Worm (Caenorhabditis elegans) whole organism, young adult: ENCODE results near the gene hot-9.

ENCODE experiments used
- B0261.1 ChIP-seq: sonication (generic microtip); optimal IDR thresholded peaks from 2 replicates; lab custom pipeline; 2016; ENCODE audit warnings: mild to moderate bottlenecking, missing genetic modification characterization, moderate library complexity, missing compliant biosample characterization
- B0336.3 ChIP-seq: fragments of 200-800 bp; sonication (Bioruptor generic); IDR thresholded peaks from 2 replicates; pipeline ENCODE4 v1.3.6; 2022; ENCODE audit warnings: missing genetic modification characterization, missing compliant biosample characterization
- C17E4.6 ChIP-seq: fragments of 200-800 bp; sonication (Bioruptor generic); IDR thresholded peaks from 2 replicates; pipeline ENCODE4 v1.3.6; 2022; ENCODE audit warnings: missing genetic modification reagents, missing genetic modification characterization, missing compliant biosample characterization
- F22D6.2 ChIP-seq: sonication (generic microtip); optimal IDR thresholded peaks from 2 replicates; lab custom pipeline; 2016; ENCODE audit warnings: mild to moderate bottlenecking, missing genetic modification characterization, missing compliant biosample characterization
- F23B12.7 ChIP-seq: sonication (generic microtip); optimal IDR thresholded peaks from 2 replicates; lab custom pipeline; 2017; ENCODE audit warnings: missing genetic modification characterization, mild to moderate bottlenecking, missing compliant biosample characterization, antibody characterized with exemption, moderate library complexity; ENCODE audit not compliant: insufficient read depth
- F33H1.4 ChIP-seq: fragments of 200-800 bp; sonication (Bioruptor generic); IDR thresholded peaks from 2 replicates; pipeline ENCODE4 v1.3.6; 2022; ENCODE audit warnings: missing genetic modification reagents, missing genetic modification characterization, missing compliant biosample characterization
- F52B5.7 ChIP-seq: sonication (generic microtip); optimal IDR thresholded peaks from 2 replicates; lab custom pipeline; 2016; ENCODE audit warnings: mild to moderate bottlenecking, missing genetic modification characterization, missing compliant biosample characterization
- F55B11.4 ChIP-seq: sonication (generic microtip); optimal IDR thresholded peaks from 2 replicates; lab custom pipeline; 2016; ENCODE audit warnings: missing compliant biosample characterization, missing genetic modification characterization, borderline replicate concordance; ENCODE audit not compliant: insufficient read depth
- F57A8.1 ChIP-seq: fragments of 200-800 bp; sonication (Bioruptor generic); optimal IDR thresholded peaks from 2 replicates; lab custom pipeline; 2018; ENCODE audit warnings: mild to moderate bottlenecking, missing genetic modification characterization, moderate library complexity, missing compliant biosample characterization
- T07F8.4 ChIP-seq: sonication (generic microtip); optimal IDR thresholded peaks from 2 replicates; lab custom pipeline; 2016; ENCODE audit warnings: mild to moderate bottlenecking, missing genetic modification characterization, moderate library complexity, missing compliant biosample characterization
- T26A5.8 ChIP-seq: sonication (generic microtip); optimal IDR thresholded peaks from 2 replicates; lab custom pipeline; 2016; ENCODE audit warnings: missing genetic modification characterization, missing compliant biosample characterization
- Y53G8AR.9 ChIP-seq: fragments of 200-800 bp; sonication (Bioruptor generic); conservative IDR thresholded peaks from 2 replicates; pipeline ENCODE4 v1.3.6; 2022; ENCODE audit warnings: missing genetic modification reagents, missing genetic modification characterization, missing compliant biosample characterization
- Y56A3A.18 ChIP-seq: fragments of 200-800 bp; sonication (Bioruptor generic); IDR thresholded peaks from 2 replicates; pipeline ENCODE4 v1.3.6; 2022; ENCODE audit warnings: missing genetic modification reagents, missing genetic modification characterization, missing compliant biosample characterization
- akir-1 ChIP-seq: fragments of 200-800 bp; sonication (Bioruptor generic); optimal IDR thresholded peaks from 2 replicates; lab custom pipeline; 2018; ENCODE audit warnings: mild to moderate bottlenecking, missing genetic modification characterization, moderate library complexity, missing compliant biosample characterization
- aptf-3 ChIP-seq: fragments of 200-800 bp; sonication (Bioruptor generic); IDR thresholded peaks from 2 replicates; pipeline ENCODE4 v1.3.6; 2022; ENCODE audit warnings: missing genetic modification characterization, missing compliant biosample characterization
- cebp-2 ChIP-seq: fragments of 200-800 bp; sonication (Bioruptor generic); IDR thresholded peaks from 2 replicates; pipeline ENCODE4 v1.3.6; 2022; ENCODE audit warnings: missing genetic modification characterization, missing compliant biosample characterization
- ceh-27 ChIP-seq: fragments of 200-800 bp; sonication (Bioruptor generic); optimal IDR thresholded peaks from 2 replicates; lab custom pipeline; 2018; ENCODE audit warnings: mild to moderate bottlenecking, missing genetic modification characterization, moderate library complexity, missing compliant biosample characterization
- ceh-91 ChIP-seq: fragments of 200-800 bp; sonication (Bioruptor generic); IDR thresholded peaks from 2 replicates; pipeline ENCODE4 v1.3.6; 2022; ENCODE audit warnings: missing genetic modification reagents, missing genetic modification characterization, missing compliant biosample characterization
- chd-7 ChIP-seq: sonication (generic microtip); optimal IDR thresholded peaks from 2 replicates; lab custom pipeline; 2016; ENCODE audit warnings: mild to moderate bottlenecking, missing genetic modification characterization, moderate library complexity, missing compliant biosample characterization
- die-1 ChIP-seq: sonication (generic microtip); optimal IDR thresholded peaks from 2 replicates; lab custom pipeline; 2016; ENCODE audit warnings: missing genotype, mild to moderate bottlenecking, missing genetic modification characterization, missing compliant biosample characterization
- dox-1 ChIP-seq: fragments of 200-800 bp; sonication (Bioruptor generic); IDR thresholded peaks from 2 replicates; pipeline ENCODE4 v1.3.6; 2022; ENCODE audit warnings: missing genetic modification reagents, missing genetic modification characterization, missing compliant biosample characterization
- dpl-1 ChIP-seq: fragments of 150-350 bp; optimal IDR thresholded peaks from 2 replicates; lab custom pipeline; 2014; ENCODE audit warnings: missing biosample characterization, missing genetic modification reagents, missing genetic modification characterization
- egl-18 ChIP-seq: fragments of 200-800 bp; sonication (Bioruptor generic); IDR thresholded peaks from 2 replicates; pipeline ENCODE4 v1.3.6; 2022; ENCODE audit warnings: missing genetic modification reagents, missing genetic modification characterization, missing compliant biosample characterization
- gei-17 ChIP-seq: fragments of 200-800 bp; sonication (Bioruptor generic); optimal IDR thresholded peaks from 2 replicates; lab custom pipeline; 2018; ENCODE audit warnings: mild to moderate bottlenecking, missing genetic modification characterization, missing compliant biosample characterization
- hlh-26 ChIP-seq: fragments of 200-800 bp; sonication (Bioruptor generic); conservative IDR thresholded peaks from 2 replicates; pipeline ENCODE4 v1.3.6; 2022; ENCODE audit warnings: missing genetic modification reagents, missing genetic modification characterization, missing compliant biosample characterization
- hrde-1 ChIP-seq: sonication (generic microtip); optimal IDR thresholded peaks from 2 replicates; lab custom pipeline; 2016; ENCODE audit warnings: missing genetic modification characterization, mild to moderate bottlenecking, missing compliant biosample characterization, moderate library complexity, missing genotype, missing genetic modification reagents, borderline replicate concordance
- lin-35 ChIP-seq, 3 experiments: fragments of 150-350 bp in 2 of 3; sonication (generic microtip) in 1 of 3; optimal IDR thresholded peaks; 2 replicates each; lab custom pipeline; 2014 to 2018; ENCODE audit warnings: missing biosample characterization in 3 of 3, missing genetic modification characterization in 3 of 3, missing genetic modification reagents in 3 of 3
- mel-28 ChIP-seq: sonication (generic microtip); optimal IDR thresholded peaks from 2 replicates; lab custom pipeline; 2016; ENCODE audit warnings: borderline replicate concordance, mild to moderate bottlenecking, missing genetic modification characterization, missing compliant biosample characterization
- mes-4 ChIP-seq: sonication (generic microtip); optimal IDR thresholded peaks from 2 replicates; lab custom pipeline; 2016; ENCODE audit warnings: missing genotype, missing genetic modification characterization, missing compliant biosample characterization
- nhr-27 ChIP-seq: fragments of 200-800 bp; sonication (Bioruptor generic); optimal IDR thresholded peaks from 2 replicates; lab custom pipeline; 2018; ENCODE audit warnings: mild to moderate bottlenecking, missing genetic modification characterization, moderate library complexity, missing compliant biosample characterization
- pbrm-1 ChIP-seq: fragments of 200-800 bp; sonication (Bioruptor generic); IDR thresholded peaks from 2 replicates; pipeline ENCODE4 v1.3.6; 2022; ENCODE audit warnings: missing genetic modification reagents, missing genetic modification characterization, missing compliant biosample characterization
- sea-2 ChIP-seq: fragments of 200-800 bp; sonication (Bioruptor generic); IDR thresholded peaks from 2 replicates; pipeline ENCODE4 v1.3.6; 2022; ENCODE audit warnings: missing genetic modification characterization, missing compliant biosample characterization
- snpc-1.1 ChIP-seq: sonication (generic microtip); optimal IDR thresholded peaks from 2 replicates; lab custom pipeline; 2017; ENCODE audit warnings: missing genetic modification characterization, mild to moderate bottlenecking, missing compliant biosample characterization, antibody characterized with exemption, moderate library complexity, missing genotype, missing genetic modification reagents; ENCODE audit not compliant: insufficient read depth
- snpc-3.4 ChIP-seq: sonication (generic microtip); optimal IDR thresholded peaks from 2 replicates; lab custom pipeline; 2017; ENCODE audit warnings: missing genetic modification characterization, mild to moderate bottlenecking, missing compliant biosample characterization, antibody characterized with exemption, moderate library complexity, missing genotype, missing genetic modification reagents
- snpc-4 ChIP-seq, 5 experiments: fragments of 150-350 bp in 1 of 5; sonication (generic microtip) in 4 of 5; optimal IDR thresholded peaks; 2 replicates each; lab custom pipeline; 2014 to 2018; ENCODE audit warnings: missing genetic modification characterization in 5 of 5, missing biosample characterization in 3 of 5, antibody characterized with exemption in 2 of 5, mild to moderate bottlenecking in 2 of 5, missing compliant biosample characterization in 2 of 5, missing genotype in 2 of 5, moderate library complexity in 2 of 5, missing genetic modification reagents in 1 of 5
- tbp1 ChIP-seq: fragments of 200-800 bp; sonication (Bioruptor generic); optimal IDR thresholded peaks from 2 replicates; lab custom pipeline; 2018; ENCODE audit warnings: mild to moderate bottlenecking, missing genetic modification characterization, missing compliant biosample characterization
- ztf-22 ChIP-seq: fragments of 200-800 bp; sonication (Bioruptor generic); optimal IDR thresholded peaks from 2 replicates; lab custom pipeline; 2018; ENCODE audit warnings: mild to moderate bottlenecking, missing genetic modification characterization, moderate library complexity, missing compliant biosample characterization
- ztf-25 ChIP-seq: fragments of 200-800 bp; sonication (Bioruptor generic); IDR thresholded peaks from 2 replicates; pipeline ENCODE4 v1.3.6; 2022; ENCODE audit warnings: missing genetic modification reagents, missing genetic modification characterization, missing compliant biosample characterization
- ztf-3 ChIP-seq: fragments of 200-800 bp; sonication (Bioruptor generic); optimal IDR thresholded peaks from 2 replicates; lab custom pipeline; 2018; ENCODE audit warnings: mild to moderate bottlenecking, missing genetic modification characterization, missing compliant biosample characterization

The hot-9 gene

ce11 chrIV:5038744-5039143 lies 6.5 kb downstream of the hot-9 start (continued):
- TF ChIP-seq mel-28 (tag; lab: Kevin White, UChicago) (no peak), F57A8.1 (GFP tag; lab: Kevin White, UChicago) (peak; percentile 26), aptf-3 (GFP tag; lab: Robert Waterston, UW) (peak; percentile 67; the same call in 1 of the 2 replicates), pbrm-1 (GFP tag; lab: Robert Waterston, UW) (no peak; the same call in none of the 2 replicates), F55B11.4 (tag; lab: Kevin White, UChicago) (no peak), ceh-27 (GFP tag; lab: Kevin White, UChicago) (peak; percentile 30), ztf-25 (peak; percentile 93), chd-7 (tag; lab: Kevin White, UChicago) (no peak), dpl-1 (GFP tag; lab: Kevin White, UChicago) (no peak), snpc-4 (GFP tag; optimal IDR thresholded peaks at IDR 0.05; lab: Kevin White, UChicago) (peak; percentile 82), snpc-4 (tag; optimal IDR thresholded peaks at IDR 0.05; lab: Kevin White, UChicago) (peak; percentile 26 to 95 (median 92)), nhr-27 (tag; lab: Kevin White, UChicago) (no peak), F33H1.4 (no peak), hlh-26 (GFP tag; lab: Robert Waterston, UW) (no peak), ceh-91 (GFP tag; lab: Robert Waterston, UW) (no peak), T07F8.4 (tag; lab: Kevin White, UChicago) (peak; percentile 49), hrde-1 (tag; lab: Kevin White, UChicago) (peak; percentile 49), F22D6.2 (no peak), F23B12.7 (tag; lab: Kevin White, UChicago) (peak; percentile 66), Y56A3A.18 (GFP tag; lab: Robert Waterston, UW) (no peak), F52B5.7 (tag; lab: Kevin White, UChicago) (no peak), egl-18 (GFP tag; lab: Robert Waterston, UW) (no peak), B0261.1 (peak; percentile 91), tbp1 (peak; percentile 99), ztf-3 (GFP tag; lab: Kevin White, UChicago) (no peak), gei-17 (no peak), ztf-22 (GFP tag; lab: Kevin White, UChicago) (no peak), dox-1 (no peak; the same call in 1 of the 2 replicates), sea-2 (GFP tag; lab: Robert Waterston, UW) (no peak), C17E4.6 (no peak), B0336.3 (GFP tag; lab: Robert Waterston, UW) (no peak), akir-1 (GFP tag; lab: Kevin White, UChicago) (no peak), snpc-1.1 (tag; lab: Kevin White, UChicago) (peak; percentile 34), snpc-3.4 (tag; lab: Kevin White, UChicago) (peak; percentile 12), lin-35 (GFP tag; optimal IDR thresholded peaks at IDR 0.05; lab: Kevin White, UChicago) (no peak), mes-4 (no peak), Y53G8AR.9 (GFP tag; lab: Robert Waterston, UW) (no peak), die-1 (peak; percentile 86), T26A5.8 (tag; lab: Kevin White, UChicago) (no peak), cebp-2 (GFP tag; lab: Robert Waterston, UW) (peak; percentile 66; the same call in 1 of the 2 replicates)
- TF ChIP-seq, all 124 proteins: peak for 49
